Fruit fly (Drosophila melanogaster) whole organism: ENCODE measurements around the gene CG33978.

Experiments used
- CG8478 ChIP-seq: fragments of >200 bp; optimal IDR thresholded peaks from 2 replicates; lab custom pipeline; 2018; ENCODE audit warnings: inconsistent platforms
- Dll ChIP-seq: fragments of >200 bp; optimal IDR thresholded peaks from 2 replicates; lab custom pipeline; 2017
- EcR ChIP-seq, 2 experiments: fragments of >200 bp; optimal IDR thresholded peaks; 2 replicates each; lab custom pipeline; 2017; ENCODE audit warnings: missing biosample characterization in 2 of 2, missing genetic modification characterization in 2 of 2, missing genetic modification reagents in 2 of 2
- pan ChIP-seq: fragments of >200 bp; optimal IDR thresholded peaks from 2 replicates; lab custom pipeline; 2017
- psq ChIP-seq: fragments of >200 bp; optimal IDR thresholded peaks from 2 replicates; lab custom pipeline; 2017
- usp ChIP-seq: fragments of >200 bp; optimal IDR thresholded peaks from 2 replicates; lab custom pipeline; 2017; ENCODE audit warnings: missing biosample characterization, missing genetic modification characterization, mixed read lengths

The CG33978 gene

DNA sequence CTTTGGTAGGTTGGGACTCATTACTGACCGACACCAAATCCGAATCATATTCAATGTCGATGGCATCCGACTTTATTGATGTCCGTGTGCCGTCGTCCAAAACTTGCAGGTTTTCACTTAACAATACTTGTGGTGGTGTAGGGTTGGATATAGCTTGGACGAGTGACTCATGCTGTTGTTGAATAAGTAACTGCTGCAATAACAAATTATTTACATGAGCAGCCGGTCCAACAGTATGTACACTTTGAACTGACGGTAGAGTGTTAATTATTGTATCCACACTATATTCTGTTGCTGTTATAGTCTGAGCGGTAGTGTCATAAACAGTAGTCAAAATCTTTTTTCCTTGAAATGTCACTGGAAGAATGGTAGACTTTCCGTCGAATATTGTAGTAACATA lies 7.9 kb downstream of the CG33978 start:
- TF ChIP-seq pan (lab: Kevin White, UChicago) (no peak), CG8478 (lab: Kevin White, UChicago) (no peak), psq (no peak), EcR (GFP tag; optimal IDR thresholded peaks at IDR 0.05; lab: Kevin White, UChicago) (no peak), usp (GFP tag; lab: Kevin White, UChicago) (no peak), Dll (lab: Kevin White, UChicago) (no peak)

DNA sequence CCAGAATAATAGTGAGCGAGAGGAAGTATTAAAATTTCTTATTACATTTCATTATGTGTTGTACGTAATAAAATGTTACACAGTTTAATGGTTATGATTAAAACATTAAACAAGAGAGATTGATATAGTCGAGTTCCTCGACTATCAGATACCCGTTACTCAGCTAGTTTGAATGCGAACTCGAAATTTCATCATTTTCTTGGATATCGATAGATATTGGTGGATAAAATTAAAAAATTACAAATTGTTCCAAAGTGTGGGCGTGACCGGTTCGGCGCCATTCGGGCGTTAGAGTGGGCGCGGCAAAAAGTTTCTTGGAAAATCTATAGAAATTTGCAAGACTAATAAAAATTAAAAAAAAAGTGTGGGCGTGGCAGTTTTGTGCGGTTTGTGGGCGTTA lies 10.3 kb downstream of the CG33978 start:
- TF ChIP-seq usp (GFP tag; lab: Kevin White, UChicago), result no peak
- TF ChIP-seq psq, result no peak
- TF ChIP-seq pan (lab: Kevin White, UChicago), result no peak
- TF ChIP-seq CG8478 (lab: Kevin White, UChicago), result no peak
- TF ChIP-seq Dll (lab: Kevin White, UChicago), result no peak
- no peak for TF ChIP-seq EcR (GFP tag; optimal IDR thresholded peaks at IDR 0.05; lab: Kevin White, UChicago)

DNA sequence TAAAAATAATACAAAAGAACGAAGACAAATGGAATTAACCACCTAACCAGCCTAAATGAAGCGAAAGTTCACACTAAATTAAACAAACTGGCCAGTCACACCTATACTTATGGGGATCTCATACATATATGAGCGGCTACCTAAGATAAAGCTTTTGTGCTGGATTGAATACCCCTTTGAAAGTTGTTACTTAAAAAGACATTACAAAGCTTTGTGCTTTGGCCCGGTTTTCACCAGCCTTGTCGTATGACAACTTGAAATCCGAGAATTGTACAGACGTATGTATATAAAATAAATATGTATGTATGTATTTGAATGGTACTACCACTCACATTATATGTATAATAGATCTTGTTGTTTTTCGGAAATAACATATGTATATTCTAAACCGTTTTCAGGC lies 19.5 kb downstream of the CG33978 start, which contains the start of gene CG31997:
CG31997 (minus strand) TSS at position 84 of the 400 bp plus-strand sequence.
- TF ChIP-seq usp (GFP tag; lab: Kevin White, UChicago) (no peak), psq (no peak)

DNA sequence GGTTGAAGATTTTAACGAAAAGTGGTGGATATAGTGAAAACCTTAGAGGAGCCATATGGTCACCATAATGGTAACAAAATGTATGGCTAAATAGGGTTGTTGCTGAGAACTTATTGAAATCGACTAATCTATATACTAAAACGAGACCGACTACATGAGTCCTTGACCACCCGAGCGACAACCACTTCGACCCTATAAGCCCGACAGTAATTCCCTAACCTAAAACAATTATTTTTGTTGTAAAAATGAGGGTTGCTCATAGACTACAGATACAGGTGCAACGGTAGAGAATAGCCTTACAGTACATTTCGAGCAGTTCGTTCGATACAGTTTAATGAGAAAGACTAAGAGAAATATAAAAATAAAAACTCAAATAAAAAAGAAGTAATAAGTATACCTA lies 25.0 kb downstream of the CG33978 start, which contains the start of gene CG32006:
CG32006 (plus strand) TSS at position 312 of the 400 bp plus-strand sequence.
- no peak for TF ChIP-seq CG8478 (lab: Kevin White, UChicago)
- no peak for TF ChIP-seq pan (lab: Kevin White, UChicago)
- no peak for TF ChIP-seq Dll (lab: Kevin White, UChicago)
- TF ChIP-seq EcR (GFP tag; optimal IDR thresholded peaks at IDR 0.05; lab: Kevin White, UChicago), result no peak
- TF ChIP-seq psq, result no peak

DNA sequence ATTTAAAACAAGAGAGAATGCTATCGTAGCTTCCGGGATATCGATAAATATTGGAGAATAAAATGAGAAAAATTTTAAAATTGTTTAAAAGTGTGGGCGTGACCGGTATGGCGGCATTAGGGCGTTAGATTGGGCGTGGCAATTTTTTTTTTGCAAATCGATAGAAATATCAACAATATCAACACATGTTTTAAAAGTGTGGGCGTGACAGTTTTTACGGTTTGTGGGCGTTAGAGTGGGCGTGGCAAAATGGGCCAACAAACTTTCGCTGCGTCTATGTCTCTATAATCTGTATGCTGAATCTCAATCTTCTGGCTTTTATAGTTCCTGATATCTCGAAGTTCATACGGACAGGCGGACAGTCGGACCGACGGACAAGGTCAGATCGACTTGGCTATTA lies 26.3 kb downstream of the CG33978 start:
- TF ChIP-seq pan (lab: Kevin White, UChicago) (no peak), psq (no peak), EcR (GFP tag; optimal IDR thresholded peaks at IDR 0.05; lab: Kevin White, UChicago) (no peak), Dll (lab: Kevin White, UChicago) (no peak), CG8478 (lab: Kevin White, UChicago) (no peak), usp (GFP tag; lab: Kevin White, UChicago) (no peak)

DNA sequence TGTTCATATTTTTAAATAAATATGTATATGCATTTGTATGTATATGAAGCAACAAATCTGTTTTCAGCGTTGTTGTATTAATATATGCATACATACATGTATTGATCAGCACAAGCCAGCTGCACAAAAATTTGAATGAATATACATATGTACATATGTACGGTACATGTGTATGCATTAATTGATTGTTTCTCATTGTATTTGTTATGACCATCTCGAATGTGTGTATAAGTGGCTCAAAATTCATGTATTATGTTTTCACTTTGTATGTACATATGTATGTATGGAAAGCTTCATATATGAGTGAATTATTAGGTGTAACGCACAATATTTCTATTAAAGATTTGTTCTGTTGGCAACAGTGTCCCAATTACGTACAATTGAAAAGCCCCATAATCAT lies 39.5 kb downstream of the CG33978 start:
- TF ChIP-seq pan (lab: Kevin White, UChicago) (no peak), CG8478 (lab: Kevin White, UChicago) (no peak), usp (GFP tag; lab: Kevin White, UChicago) (no peak), psq (no peak), EcR (GFP tag; optimal IDR thresholded peaks at IDR 0.05; lab: Kevin White, UChicago) (no peak), Dll (lab: Kevin White, UChicago) (no peak)

DNA sequence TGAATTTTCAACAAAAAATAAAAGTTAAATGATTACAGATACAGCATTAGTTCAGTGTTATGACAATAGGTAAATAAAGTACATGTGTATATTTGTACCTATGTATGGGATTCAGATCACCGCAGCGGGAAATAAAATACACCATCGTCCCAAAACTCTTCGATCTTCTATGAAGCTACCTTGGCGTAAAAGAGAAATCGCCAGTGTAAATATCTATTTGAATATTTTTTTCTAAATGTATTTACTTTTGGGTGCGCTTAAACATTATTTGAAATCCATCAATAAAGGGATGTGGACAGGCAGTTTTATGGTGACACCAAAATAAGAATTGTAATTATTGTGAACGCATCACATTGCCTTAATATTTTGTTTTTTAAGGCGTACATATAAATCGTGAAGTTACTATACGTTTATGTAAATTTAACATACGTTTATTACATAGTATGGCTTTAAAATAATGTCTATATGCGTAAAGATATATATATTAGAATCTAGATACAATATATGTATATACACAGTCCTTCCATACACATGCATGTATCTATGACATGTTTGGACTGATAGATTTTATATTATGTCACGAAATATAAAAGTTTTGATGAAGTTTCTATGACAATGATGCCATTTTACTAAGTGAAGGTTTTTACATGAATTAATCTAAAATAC lies 43.3 kb downstream of the CG33978 start, which contains the start of gene anne:
anne (plus strand) TSS at position 263 of the 666 bp plus-strand sequence.
- TF ChIP-seq pan (lab: Kevin White, UChicago) (no peak), EcR (GFP tag; optimal IDR thresholded peaks at IDR 0.05; lab: Kevin White, UChicago) (no peak), usp (GFP tag; lab: Kevin White, UChicago) (no peak), CG8478 (lab: Kevin White, UChicago) (no peak), Dll (lab: Kevin White, UChicago) (no peak), psq (no peak)

DNA sequence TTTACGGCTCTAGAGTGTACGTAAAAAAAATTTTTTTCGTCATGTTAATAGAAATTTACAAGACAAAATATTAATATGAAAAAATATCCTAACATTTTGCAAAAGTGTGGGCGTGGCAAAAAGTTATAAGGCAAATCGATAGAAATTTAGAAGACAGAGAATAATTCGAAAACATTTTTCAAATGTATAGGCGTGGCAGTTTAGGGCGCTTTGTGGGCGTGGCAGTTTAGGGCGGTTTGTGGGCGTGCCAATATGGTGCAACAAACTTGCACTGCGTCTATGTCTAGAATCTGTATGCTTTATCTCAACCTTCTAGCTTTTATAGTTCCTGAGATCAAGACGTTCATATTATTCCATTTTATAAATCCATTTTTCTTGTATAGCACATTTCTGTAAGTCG lies 44.4 kb downstream of the CG33978 start:
- TF ChIP-seq CG8478 (lab: Kevin White, UChicago) (no peak), EcR (GFP tag; optimal IDR thresholded peaks at IDR 0.05; lab: Kevin White, UChicago) (no peak), psq (no peak), Dll (lab: Kevin White, UChicago) (no peak), pan (lab: Kevin White, UChicago) (no peak), usp (GFP tag; lab: Kevin White, UChicago) (no peak)

DNA sequence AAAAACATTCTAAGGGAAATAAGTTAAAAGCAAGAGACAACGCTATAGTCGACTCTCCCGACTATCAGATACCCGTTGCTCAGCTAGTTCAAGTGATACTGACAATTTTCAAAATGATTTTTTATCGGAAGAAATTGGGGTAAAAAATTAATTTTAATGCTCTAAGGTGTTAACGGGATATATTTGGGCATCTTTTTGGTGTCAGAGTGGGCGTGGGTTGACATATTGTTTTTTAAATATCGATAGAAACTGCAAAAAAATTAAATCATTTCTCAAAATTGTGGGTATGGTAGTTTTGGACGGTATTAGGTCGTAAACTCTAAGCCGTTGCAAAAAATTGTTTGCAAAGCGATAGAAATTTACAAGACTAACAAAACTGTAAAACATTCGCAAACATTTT lies 44.9 kb downstream of the CG33978 start:
- TF ChIP-seq Dll (lab: Kevin White, UChicago), result no peak
- TF ChIP-seq psq, result no peak
- TF ChIP-seq usp (GFP tag; lab: Kevin White, UChicago), result no peak
- TF ChIP-seq pan (lab: Kevin White, UChicago), result no peak
- TF ChIP-seq CG8478 (lab: Kevin White, UChicago), result no peak
- TF ChIP-seq EcR (GFP tag; optimal IDR thresholded peaks at IDR 0.05; lab: Kevin White, UChicago), result no peak

DNA sequence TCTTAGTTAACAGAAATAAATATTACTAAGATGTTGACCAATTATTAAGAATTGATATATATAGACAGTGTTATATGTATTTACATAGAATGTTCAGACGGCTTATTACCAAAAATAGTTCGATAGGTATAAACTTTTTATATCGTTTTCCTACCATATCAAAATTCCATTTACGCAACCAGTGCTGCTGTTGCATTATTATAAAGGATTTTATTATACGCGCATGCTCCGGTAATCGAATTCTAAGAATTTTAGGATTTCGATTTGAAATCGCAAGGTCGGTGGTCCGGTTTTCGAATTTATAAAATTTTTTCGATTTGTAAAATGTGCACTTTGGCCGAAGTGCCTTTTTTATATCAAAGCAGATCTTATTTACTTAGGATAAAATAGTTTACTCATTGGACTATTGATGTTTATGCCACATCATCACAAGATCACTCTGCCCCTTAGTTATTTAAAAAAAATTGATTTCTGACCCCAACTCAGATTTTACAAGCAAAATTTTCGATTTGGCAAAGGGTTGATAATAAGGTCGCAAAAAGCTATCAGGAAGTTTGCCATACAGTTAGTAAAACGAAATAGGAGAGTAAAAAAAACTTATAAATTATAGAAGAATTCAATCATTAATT lies 45.7 kb downstream of the CG33978 start, which contains the start of gene Ank:
Ank (minus strand) TSS at position 206 of the 629 bp plus-strand sequence.
- TF ChIP-seq EcR (GFP tag; optimal IDR thresholded peaks at IDR 0.05; lab: Kevin White, UChicago) (no peak), Dll (lab: Kevin White, UChicago) (no peak), CG8478 (lab: Kevin White, UChicago) (no peak), pan (lab: Kevin White, UChicago) (no peak), usp (GFP tag; lab: Kevin White, UChicago) (no peak), psq (no peak)

DNA sequence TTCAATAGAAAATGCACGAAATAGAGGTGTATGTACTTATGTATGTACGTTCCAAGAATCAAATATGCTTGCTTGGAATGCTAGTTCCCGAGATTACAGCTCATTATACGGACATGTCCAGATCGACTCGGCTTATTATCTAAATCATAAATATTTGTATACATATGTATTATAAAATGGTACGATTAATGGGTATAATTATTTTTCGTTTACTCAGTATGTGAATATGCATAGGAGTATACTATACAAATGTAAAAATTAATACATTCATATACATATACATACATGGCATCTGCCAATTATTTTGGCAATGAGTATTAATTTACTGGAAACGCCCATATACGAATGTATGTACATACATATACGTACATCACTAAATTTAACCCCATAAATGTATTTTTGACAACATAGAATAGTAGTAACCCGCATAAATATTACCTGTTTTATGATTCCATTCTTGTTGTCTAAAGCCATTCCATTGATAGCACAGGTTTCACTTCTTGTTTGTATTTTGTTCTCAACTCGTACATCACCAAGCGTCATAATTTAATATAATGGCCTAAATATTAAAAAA lies 46.5 kb downstream of the CG33978 start:
- TF ChIP-seq Dll (lab: Kevin White, UChicago), result no peak
- no peak for TF ChIP-seq pan (lab: Kevin White, UChicago)
- TF ChIP-seq EcR (GFP tag; optimal IDR thresholded peaks at IDR 0.05; lab: Kevin White, UChicago), result no peak
- TF ChIP-seq usp (GFP tag; lab: Kevin White, UChicago), result no peak
- no peak for TF ChIP-seq psq
- no peak for TF ChIP-seq CG8478 (lab: Kevin White, UChicago)
